Fruit fly (Drosophila melanogaster): Measurements from ENCODE around the gene CG32409.

- TF ChIP-seq tj (GFP tag; optimal IDR thresholded peaks at IDR 0.05) (no peak), toe (GFP tag; optimal IDR thresholded peaks at IDR 0.05) (peak; percentile 8), CG7101 (tag; optimal IDR thresholded peaks at IDR 0.05) (peak; percentile 23)
These were observed 22.8 kb downstream of the CG32409 start, which contains the start of gene CG32407 for dm6 chr3L:5922005-5922685.

All from whole organism, adult.